Fruit fly (Drosophila melanogaster): ENCODE measurements around the gene CG32017.

CG32017 gene

DNA sequence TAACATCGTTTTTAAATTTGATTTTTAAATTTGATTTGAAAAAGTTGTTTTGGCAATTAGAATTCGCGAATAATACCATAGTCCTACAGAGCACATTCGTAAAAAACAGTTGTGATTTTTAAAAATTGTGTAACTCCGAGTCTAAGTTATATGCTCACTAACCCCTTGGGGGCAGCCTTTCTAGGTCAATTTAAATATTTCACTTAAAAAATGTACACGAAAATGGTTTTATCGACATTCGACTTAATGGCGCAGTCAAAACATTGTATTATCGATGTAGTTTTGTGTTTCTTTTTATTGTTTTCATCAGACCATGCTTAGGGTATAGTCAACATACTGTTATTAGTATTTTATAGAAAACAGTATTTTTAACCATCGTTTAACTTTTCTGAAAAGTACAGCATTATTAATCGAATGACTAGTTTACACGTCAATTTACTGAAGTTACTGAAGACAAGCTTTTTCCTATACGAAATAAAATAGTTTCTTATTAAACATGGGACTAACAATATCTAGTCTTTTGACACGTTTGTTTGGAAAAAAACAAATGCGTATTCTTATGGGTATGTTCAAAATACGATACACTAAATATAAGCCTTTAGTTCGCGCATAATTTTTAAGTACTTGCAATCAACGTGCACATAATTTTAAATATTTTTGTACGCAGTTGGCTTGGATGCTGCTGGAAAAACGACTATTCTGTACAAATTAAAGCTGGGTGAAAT, 38.0 kb downstream of the CG32017 start, which contains the start of gene Arf4 (continued):
- TF ChIP-seq CG10979 (tag; optimal IDR thresholded peaks at IDR 0.05): no peak
- TF ChIP-seq Xbp1 (GFP tag; optimal IDR thresholded peaks at IDR 0.05): no peak
- peak; percentile 44 for TF ChIP-seq pzg (GFP tag; optimal IDR thresholded peaks at IDR 0.05)
- TF ChIP-seq CG6272 (GFP tag; IDR thresholded peaks at IDR 0.05): no peak
- TF ChIP-seq CG10431 (GFP tag; optimal IDR thresholded peaks at IDR 0.05): no peak
- TF ChIP-seq Dip3 (GFP tag; optimal IDR thresholded peaks at IDR 0.05): no peak
- TF ChIP-seq Hr78 (GFP tag; optimal IDR thresholded peaks at IDR 0.05): no peak
- TF ChIP-seq CG4617 (GFP tag; optimal IDR thresholded peaks at IDR 0.05; ENCODE audit: borderline replicate concordance): peak; percentile 56
- peak; percentile 1 for TF ChIP-seq CG13424 (tag; optimal IDR thresholded peaks at IDR 0.05)
- TF ChIP-seq CG30020 (tag; optimal IDR thresholded peaks at IDR 0.05): peak; percentile 98
- TF ChIP-seq eve (GFP tag; optimal IDR thresholded peaks at IDR 0.05): peak in 1 of 2 experiments; percentile 34

DNA sequence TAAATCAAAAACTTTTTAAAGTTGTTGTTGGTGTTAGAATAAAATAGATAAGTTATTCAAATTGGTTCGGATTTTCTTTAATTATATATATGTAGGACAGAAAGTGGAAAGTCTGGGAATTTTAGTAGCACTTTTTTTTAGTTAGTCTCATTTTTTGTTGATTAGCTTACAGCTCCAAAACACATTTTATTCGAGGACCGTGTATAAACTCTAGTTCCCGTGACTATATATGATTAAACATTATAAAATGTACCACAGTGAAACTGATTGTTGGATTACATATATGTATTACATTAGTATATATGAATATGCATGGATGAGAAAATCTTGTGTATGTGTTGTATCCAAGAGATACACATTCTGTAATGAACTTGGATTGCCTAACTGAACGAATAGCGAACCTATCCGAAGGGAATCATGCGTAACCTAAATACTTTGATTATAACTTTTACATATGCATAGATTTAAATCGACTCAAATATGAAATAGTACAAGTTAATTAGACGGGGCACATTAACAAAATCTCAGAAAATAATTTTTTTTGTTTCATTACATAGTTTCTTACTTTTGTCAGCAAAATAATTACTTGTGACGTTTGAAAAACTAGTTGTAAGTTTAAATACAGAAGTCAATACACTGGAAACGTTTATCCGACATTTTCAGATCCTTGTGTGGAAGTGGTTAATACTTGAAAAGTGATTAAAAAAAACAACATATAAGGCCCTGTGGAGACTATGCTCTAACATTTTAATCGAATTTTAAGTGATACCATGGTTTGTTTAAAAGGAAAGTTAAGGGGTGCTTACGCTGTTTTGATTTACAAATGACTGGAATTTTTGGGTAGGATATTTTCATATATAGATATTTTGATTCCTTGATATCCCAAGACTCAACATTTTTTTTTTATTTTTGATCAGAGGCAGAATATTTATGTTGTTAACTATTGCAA, 39.0 kb downstream of the CG32017 start, which contains the start of gene Cals:
TSS of gene Cals (minus strand) at position 700 of the 949 bp plus-strand sequence.
- no peak for TF ChIP-seq CG14860 (GFP tag; IDR thresholded peaks at IDR 0.05; ENCODE audit: partially characterized antibody)
- peak; percentile 50; the same call in 2 of the 3 replicates for TF ChIP-seq row (GFP tag; IDR thresholded peaks at IDR 0.05)
- TF ChIP-seq CG1024 (GFP tag; IDR thresholded peaks at IDR 0.05): peak; percentile 84; the same call in 1 of the 2 replicates
- peak; percentile 93; the same call in 1 of the 2 replicates for TF ChIP-seq CG32767 (GFP tag; IDR thresholded peaks at IDR 0.05)
- peak; percentile 40 for TF ChIP-seq lbe (GFP tag; optimal IDR thresholded peaks at IDR 0.05)
- TF ChIP-seq seq (GFP tag; IDR thresholded peaks at IDR 0.05): no peak
- no peak for TF ChIP-seq HmgD (GFP tag; optimal IDR thresholded peaks at IDR 0.05)
- TF ChIP-seq D19A (tag; optimal IDR thresholded peaks at IDR 0.05): peak; percentile 1
- TF ChIP-seq CG7357 (GFP tag; IDR thresholded peaks at IDR 0.05): peak; percentile 30; the same call in 1 of the 3 replicates
- TF ChIP-seq phol (tag; optimal IDR thresholded peaks at IDR 0.05): peak; percentile 10
- peak; percentile 38 for TF ChIP-seq Med (GFP tag)
- no peak for TF ChIP-seq CG14667 (GFP tag; IDR thresholded peaks at IDR 0.05)
- TF ChIP-seq CG1603 (tag; optimal IDR thresholded peaks at IDR 0.05): peak; percentile 49
- peak; percentile 3 for TF ChIP-seq pfk (GFP tag; optimal IDR thresholded peaks at IDR 0.05)
- TF ChIP-seq PHDP (tag; optimal IDR thresholded peaks at IDR 0.05): peak; percentile 4
- TF ChIP-seq CG12659 (GFP tag; optimal IDR thresholded peaks at IDR 0.05): peak; percentile 46
- peak; percentile 95 for TF ChIP-seq CG30020 (tag; optimal IDR thresholded peaks at IDR 0.05)
- TF ChIP-seq Aef1 (GFP tag; IDR thresholded peaks at IDR 0.05): no peak
- TF ChIP-seq MESR4 (GFP tag; optimal IDR thresholded peaks at IDR 0.05): peak; percentile 94
- TF ChIP-seq trem (tag; optimal IDR thresholded peaks at IDR 0.05): peak; percentile 10
- TF ChIP-seq CG12769 (tag; optimal IDR thresholded peaks at IDR 0.05): no peak
- TF ChIP-seq YL-1 (GFP tag; optimal IDR thresholded peaks at IDR 0.05): peak; percentile 47
- no peak for TF ChIP-seq ase (GFP tag; IDR thresholded peaks at IDR 0.05)
- peak; percentile 54 for TF ChIP-seq CG4617 (GFP tag; optimal IDR thresholded peaks at IDR 0.05; ENCODE audit: borderline replicate concordance)
- TF ChIP-seq pzg (GFP tag; optimal IDR thresholded peaks at IDR 0.05): peak; percentile 14
- peak; percentile 98 for TF ChIP-seq CG17802 (tag; optimal IDR thresholded peaks at IDR 0.05)
- peak in 1 of 2 experiments; percentile 80 for TF ChIP-seq Pdp1 (GFP tag; optimal IDR thresholded peaks at IDR 0.05)
